Worm (Caenorhabditis elegans) whole organism, midembryonic: Measurements from ENCODE around the gene cpg-4.

Source experiments
- T22C8.4 ChIP-seq: fragments of 200-800 bp; sonication (Bioruptor generic); IDR thresholded peaks from 2 replicates; pipeline ENCODE4 v1.3.6; 2022; ENCODE audit warnings: missing genetic modification characterization, missing compliant biosample characterization
- cog-1 ChIP-seq: sonication (generic microtip); optimal IDR thresholded peaks from 2 replicates; lab custom pipeline; 2016; ENCODE audit warnings: missing genetic modification characterization, missing compliant biosample characterization
- flt-1 ChIP-seq: fragments of 200-800 bp; sonication (Bioruptor generic); IDR thresholded peaks from 2 replicates; pipeline ENCODE4 v1.3.6; 2022; ENCODE audit warnings: missing genetic modification characterization, missing compliant biosample characterization
- klf-2 ChIP-seq: fragments of 200-800 bp; sonication (Bioruptor generic); conservative IDR thresholded peaks from 2 replicates; pipeline ENCODE4 v1.3.6; 2022; ENCODE audit warnings: missing genetic modification reagents, missing genetic modification characterization, missing compliant biosample characterization
- med-1 ChIP-seq: sonication (generic microtip); optimal IDR thresholded peaks from 2 replicates; lab custom pipeline; 2017; ENCODE audit warnings: missing genetic modification characterization, mild to moderate bottlenecking, missing compliant biosample characterization, antibody characterized with exemption, missing genetic modification reagents; ENCODE audit not compliant: insufficient read depth
- ref-1 ChIP-seq: fragments of 200-800 bp; sonication (Bioruptor generic); conservative IDR thresholded peaks from 2 replicates; pipeline ENCODE4 v1.3.6; 2022; ENCODE audit warnings: missing genetic modification reagents, missing genetic modification characterization, missing compliant biosample characterization
- tab-1 ChIP-seq: fragments of 200-800 bp; sonication (Bioruptor generic); IDR thresholded peaks from 2 replicates; pipeline ENCODE4 v1.3.6; 2022; ENCODE audit warnings: missing genetic modification characterization, missing compliant biosample characterization
- ztf-23 ChIP-seq: fragments of 200-800 bp; sonication (Bioruptor generic); IDR thresholded peaks from 2 replicates; pipeline ENCODE4 v1.3.6; 2022; ENCODE audit warnings: missing genetic modification reagents, missing genetic modification characterization, missing compliant biosample characterization
- ztf-29 ChIP-seq: fragments of 200-800 bp; sonication (Bioruptor generic); IDR thresholded peaks from 2 replicates; pipeline ENCODE4 v1.3.6; 2022; ENCODE audit warnings: missing genetic modification reagents, missing genetic modification characterization, missing compliant biosample characterization

Gene cpg-4

DNA sequence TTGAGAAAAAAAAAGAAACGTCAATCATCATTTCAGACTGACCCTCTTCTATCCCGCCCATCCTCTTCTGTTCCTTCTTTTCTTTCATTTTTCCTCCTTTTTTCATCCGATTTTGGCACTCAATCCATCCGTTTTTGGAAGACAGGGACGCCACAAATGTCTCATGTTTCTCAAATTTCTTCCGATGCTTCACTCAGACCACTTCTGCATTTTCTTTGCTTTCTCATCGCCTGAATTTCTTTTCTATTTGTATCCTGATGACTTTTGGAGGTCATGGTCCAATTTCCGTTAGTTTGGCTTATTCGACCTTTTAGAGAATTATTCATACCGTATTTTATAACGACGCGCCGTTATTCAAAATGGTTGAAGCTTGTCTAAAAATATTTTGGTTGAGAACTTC is 23.6 kb upstream of the cpg-4 start:
- no peak for TF ChIP-seq T22C8.4 (GFP tag; lab: Robert Waterston, UW)
- no peak for TF ChIP-seq med-1
- TF ChIP-seq ztf-29 (GFP tag; lab: Robert Waterston, UW): no peak
- no peak for TF ChIP-seq klf-2 (GFP tag; lab: Robert Waterston, UW)
- no peak for TF ChIP-seq ztf-23 (GFP tag; lab: Robert Waterston, UW)
- TF ChIP-seq flt-1 (GFP tag; lab: Robert Waterston, UW): no peak
- no peak for TF ChIP-seq ref-1 (GFP tag; lab: Robert Waterston, UW)
- no peak for TF ChIP-seq tab-1 (GFP tag; lab: Robert Waterston, UW)
- no peak for TF ChIP-seq cog-1 (tag; lab: Kevin White, UChicago)

DNA sequence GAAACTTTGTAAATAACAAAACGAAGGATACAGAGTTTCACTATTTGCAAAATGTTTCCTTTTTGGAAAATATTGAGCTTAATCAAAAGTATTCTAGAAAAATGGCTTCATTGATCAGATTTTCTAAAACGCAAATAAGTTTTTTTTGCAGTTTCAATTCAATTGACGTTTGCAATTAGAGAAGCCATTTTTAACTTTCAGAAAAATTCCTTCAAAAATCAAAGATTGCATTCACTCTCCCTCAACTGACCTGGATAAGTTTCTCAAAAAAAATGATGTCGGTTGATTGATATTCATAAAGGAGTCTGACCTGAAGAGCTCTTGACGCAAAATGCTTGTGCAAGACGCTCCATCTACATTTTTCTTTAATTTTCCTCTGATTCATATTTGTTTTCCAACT is 22.5 kb upstream of the cpg-4 start:
- TF ChIP-seq klf-2 (GFP tag; lab: Robert Waterston, UW) (no peak), ztf-23 (GFP tag; lab: Robert Waterston, UW) (no peak), T22C8.4 (GFP tag; lab: Robert Waterston, UW) (no peak), med-1 (no peak), tab-1 (GFP tag; lab: Robert Waterston, UW) (no peak), cog-1 (tag; lab: Kevin White, UChicago) (no peak), flt-1 (GFP tag; lab: Robert Waterston, UW) (no peak), ref-1 (GFP tag; lab: Robert Waterston, UW) (no peak), ztf-29 (GFP tag; lab: Robert Waterston, UW) (no peak)

DNA sequence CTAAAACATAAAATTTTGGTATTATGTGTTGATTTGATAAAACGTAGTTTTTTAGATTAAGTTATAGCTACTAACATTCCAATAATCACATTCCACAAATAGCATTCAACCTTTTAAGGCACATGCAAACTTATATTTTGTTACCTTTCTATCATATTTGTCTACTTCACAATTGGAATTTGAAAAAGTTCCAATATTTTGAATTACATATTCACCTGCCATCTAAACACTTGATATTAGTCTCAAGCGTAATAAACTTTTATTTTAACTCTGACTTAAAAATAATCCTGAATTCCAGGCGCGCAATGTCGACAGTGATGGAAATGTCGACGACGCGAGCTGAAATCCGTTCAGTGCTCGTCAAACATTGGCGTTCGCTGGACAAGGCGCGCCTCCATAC is 20.5 kb upstream of the cpg-4 start, which contains the start of gene acy-2:
acy-2 (plus strand) TSS at position 301 of the 400 bp plus-strand sequence.
- TF ChIP-seq ztf-23 (GFP tag; lab: Robert Waterston, UW) (no peak), ztf-29 (GFP tag; lab: Robert Waterston, UW) (no peak), klf-2 (GFP tag; lab: Robert Waterston, UW) (no peak), med-1 (no peak), tab-1 (GFP tag; lab: Robert Waterston, UW) (no peak), T22C8.4 (GFP tag; lab: Robert Waterston, UW) (no peak), flt-1 (GFP tag; lab: Robert Waterston, UW) (no peak), cog-1 (tag; lab: Kevin White, UChicago) (no peak), ref-1 (GFP tag; lab: Robert Waterston, UW) (no peak)

DNA sequence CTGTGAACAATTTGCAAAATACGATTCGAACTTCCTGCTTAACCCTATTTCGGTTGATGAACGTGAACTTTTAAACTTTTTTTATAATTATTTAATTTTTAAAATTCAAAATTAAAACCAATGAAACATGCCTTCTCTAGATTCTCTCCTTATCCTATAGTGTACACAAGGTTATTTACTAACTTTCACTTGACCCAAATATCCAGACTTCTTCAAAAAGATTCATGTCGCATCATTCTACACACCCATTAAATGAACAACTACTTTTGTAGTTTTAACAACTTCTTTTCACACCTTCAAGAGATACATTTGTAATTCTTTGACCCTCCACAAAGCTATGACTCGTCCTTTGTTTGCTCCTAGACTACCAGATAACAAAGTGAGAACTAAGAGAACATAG is 13.5 kb upstream of the cpg-4 start:
- no peak for TF ChIP-seq ztf-29 (GFP tag; lab: Robert Waterston, UW)
- no peak for TF ChIP-seq T22C8.4 (GFP tag; lab: Robert Waterston, UW)
- TF ChIP-seq ref-1 (GFP tag; lab: Robert Waterston, UW): no peak
- no peak for TF ChIP-seq tab-1 (GFP tag; lab: Robert Waterston, UW)
- TF ChIP-seq cog-1 (tag; lab: Kevin White, UChicago): no peak
- no peak for TF ChIP-seq klf-2 (GFP tag; lab: Robert Waterston, UW)
- no peak for TF ChIP-seq med-1
- TF ChIP-seq flt-1 (GFP tag; lab: Robert Waterston, UW): no peak
- TF ChIP-seq ztf-23 (GFP tag; lab: Robert Waterston, UW): no peak

ce11 chrV:5983380-5983779 is 12.8 kb upstream of the cpg-4 start, which contains the start of gene dhs-16:
dhs-16 (plus strand) TSS chrV:5983745.
- no peak for TF ChIP-seq ztf-29 (GFP tag; lab: Robert Waterston, UW)
- TF ChIP-seq med-1: no peak
- no peak for TF ChIP-seq tab-1 (GFP tag; lab: Robert Waterston, UW)
- no peak for TF ChIP-seq klf-2 (GFP tag; lab: Robert Waterston, UW)
- no peak for TF ChIP-seq ztf-23 (GFP tag; lab: Robert Waterston, UW)
- no peak for TF ChIP-seq flt-1 (GFP tag; lab: Robert Waterston, UW)
- no peak for TF ChIP-seq T22C8.4 (GFP tag; lab: Robert Waterston, UW)
- TF ChIP-seq ref-1 (GFP tag; lab: Robert Waterston, UW): no peak
- no peak for TF ChIP-seq cog-1 (tag; lab: Kevin White, UChicago)

DNA sequence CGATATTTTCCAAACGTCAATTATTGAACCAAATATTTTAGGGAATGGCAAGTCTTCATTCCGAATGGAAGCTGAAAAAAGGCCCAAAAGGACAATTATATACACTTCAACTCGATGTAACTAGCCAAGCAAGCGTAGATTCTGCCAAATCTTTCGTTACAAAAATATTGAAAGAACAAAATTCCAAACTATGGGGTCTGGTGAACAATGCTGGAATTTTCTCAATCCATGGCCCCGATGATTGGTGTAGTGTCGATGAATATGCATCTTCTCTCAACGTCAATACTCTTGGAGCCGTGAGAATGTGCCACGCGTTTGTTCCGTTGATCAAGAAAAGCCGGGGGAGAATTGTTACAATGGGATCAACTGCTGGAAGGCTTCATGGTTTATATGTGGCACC is 12.0 kb upstream of the cpg-4 start:
- TF ChIP-seq ref-1 (GFP tag; lab: Robert Waterston, UW) (no peak), ztf-23 (GFP tag; lab: Robert Waterston, UW) (no peak), tab-1 (GFP tag; lab: Robert Waterston, UW) (no peak), klf-2 (GFP tag; lab: Robert Waterston, UW) (no peak), cog-1 (tag; lab: Kevin White, UChicago) (no peak), ztf-29 (GFP tag; lab: Robert Waterston, UW) (no peak), T22C8.4 (GFP tag; lab: Robert Waterston, UW) (no peak), med-1 (no peak), flt-1 (GFP tag; lab: Robert Waterston, UW) (no peak)

- TF ChIP-seq tab-1 (GFP tag; lab: Robert Waterston, UW): no peak
- TF ChIP-seq ztf-29 (GFP tag; lab: Robert Waterston, UW): no peak
- TF ChIP-seq cog-1 (tag; lab: Kevin White, UChicago): no peak
- no peak for TF ChIP-seq T22C8.4 (GFP tag; lab: Robert Waterston, UW)
- TF ChIP-seq klf-2 (GFP tag; lab: Robert Waterston, UW): no peak
- no peak for TF ChIP-seq ref-1 (GFP tag; lab: Robert Waterston, UW)
- TF ChIP-seq ztf-23 (GFP tag; lab: Robert Waterston, UW): no peak
- no peak for TF ChIP-seq flt-1 (GFP tag; lab: Robert Waterston, UW)
- no peak for TF ChIP-seq med-1
Measured at ce11 chrV:5986755-5987154, 9.5 kb upstream of the cpg-4 start, which contains the start of gene C10F3.7. C10F3.7 (minus strand) TSS chrV:5986855.

- TF ChIP-seq ztf-23 (GFP tag; lab: Robert Waterston, UW) (no peak), klf-2 (GFP tag; lab: Robert Waterston, UW) (no peak), cog-1 (tag; lab: Kevin White, UChicago) (no peak), T22C8.4 (GFP tag; lab: Robert Waterston, UW) (no peak), tab-1 (GFP tag; lab: Robert Waterston, UW) (no peak), med-1 (no peak), ztf-29 (GFP tag; lab: Robert Waterston, UW) (no peak), flt-1 (GFP tag; lab: Robert Waterston, UW) (no peak), ref-1 (GFP tag; lab: Robert Waterston, UW) (no peak)
Measured at ce11 chrV:5990383-5990782, 5.8 kb upstream of the cpg-4 start, which contains the start of gene fut-8. fut-8 (minus strand) TSS chrV:5990483.
